Fruit fly (Drosophila melanogaster) whole organism, embryonic: ENCODE data around the gene CG8851.

ENCODE experiments used
- Asciz ChIP-seq: fragments of 200-800 bp; sonication (Bioruptor generic); optimal IDR thresholded peaks from 2 replicates; lab custom pipeline; 2017; ENCODE audit warnings: missing biosample characterization, mild to moderate bottlenecking, missing genetic modification characterization, missing genetic modification reagents
- B-H1 ChIP-seq: fragments of 200-800 bp; sonication (Bioruptor generic); IDR thresholded peaks from 3 replicates; pipeline ENCODE4 v1.3.6; 2022; ENCODE audit warnings: missing biosample characterization, missing genetic modification characterization
- B-H2 ChIP-seq: fragments of 200-800 bp; sonication (Bioruptor generic); optimal IDR thresholded peaks from 2 replicates; lab custom pipeline; 2018; ENCODE audit warnings: missing biosample characterization, mild to moderate bottlenecking, missing genetic modification characterization
- Bgb ChIP-seq: fragments of 200-800 bp; sonication (Bioruptor generic); IDR thresholded peaks from 2 replicates; pipeline ENCODE4 v1.3.6; 2022; ENCODE audit warnings: missing biosample characterization, missing genetic modification characterization; ENCODE audit not compliant: partially characterized antibody
- CG1024 ChIP-seq: fragments of 200-800 bp; sonication (Bioruptor generic); IDR thresholded peaks from 2 replicates; pipeline ENCODE4 v1.3.6; 2022; ENCODE audit warnings: missing biosample characterization, missing genetic modification characterization
- CG11695 ChIP-seq: fragments of 200-800 bp; sonication (Bioruptor generic); IDR thresholded peaks from 3 replicates; pipeline ENCODE4 v1.3.6; 2022; ENCODE audit warnings: missing biosample characterization, missing genetic modification characterization
- CG11723 ChIP-seq: fragments of 200-800 bp; sonication (Bioruptor generic); optimal IDR thresholded peaks from 2 replicates; lab custom pipeline; 2017; ENCODE audit warnings: missing biosample characterization, mild to moderate bottlenecking, missing genetic modification characterization
- CG1529 ChIP-seq: fragments of 200-800 bp; sonication (Bioruptor generic); optimal IDR thresholded peaks from 3 replicates; lab custom pipeline; 2018; ENCODE audit warnings: missing biosample characterization, missing genetic modification characterization
- CG15514 ChIP-seq: fragments of 200-800 bp; sonication (Bioruptor generic); optimal IDR thresholded peaks from 3 replicates; lab custom pipeline; 2017; ENCODE audit warnings: missing biosample characterization, missing genetic modification characterization, mild to moderate bottlenecking, moderate library complexity, missing genetic modification reagents
- CG1647 ChIP-seq: fragments of 200-800 bp; sonication (Bioruptor generic); optimal IDR thresholded peaks from 3 replicates; lab custom pipeline; 2016; ENCODE audit warnings: missing biosample characterization, missing genetic modification characterization
- CG17328 ChIP-seq: fragments of 200-800 bp; sonication (Bioruptor generic); IDR thresholded peaks from 2 replicates; pipeline ENCODE4 v1.3.6; 2022; ENCODE audit warnings: missing biosample characterization, missing genetic modification characterization
- CG17359 ChIP-seq: fragments of 200-800 bp; sonication (Bioruptor generic); optimal IDR thresholded peaks from 3 replicates; lab custom pipeline; 2018; ENCODE audit warnings: missing biosample characterization, mild to moderate bottlenecking, missing genetic modification characterization, moderate library complexity
- CG17802 ChIP-seq: fragments of 200-800 bp; sonication (Bioruptor generic); optimal IDR thresholded peaks from 2 replicates; lab custom pipeline; 2018; ENCODE audit warnings: missing biosample characterization, mild to moderate bottlenecking, missing genetic modification characterization, moderate library complexity
- CG18619 ChIP-seq: fragments of 200-800 bp; sonication (Bioruptor generic); optimal IDR thresholded peaks from 3 replicates; lab custom pipeline; 2017; ENCODE audit warnings: missing biosample characterization, mild to moderate bottlenecking, missing genetic modification characterization
- CG30431 ChIP-seq: fragments of 200-800 bp; sonication (Bioruptor generic); optimal IDR thresholded peaks from 2 replicates; lab custom pipeline; 2017; ENCODE audit warnings: missing biosample characterization, missing genetic modification characterization
- CG32772 ChIP-seq: fragments of 200-800 bp; sonication (Bioruptor generic); IDR thresholded peaks from 2 replicates; pipeline ENCODE4 v1.3.6; 2022; ENCODE audit warnings: missing biosample characterization, missing genetic modification characterization
- CG4707 ChIP-seq: fragments of 200-800 bp; sonication (Bioruptor generic); optimal IDR thresholded peaks from 2 replicates; lab custom pipeline; 2018; ENCODE audit warnings: missing biosample characterization, mild to moderate bottlenecking, missing genetic modification characterization, moderate library complexity
- CG5245 ChIP-seq: fragments of 200-800 bp; sonication (Bioruptor generic); optimal IDR thresholded peaks from 3 replicates; lab custom pipeline; 2016; ENCODE audit warnings: missing biosample characterization, missing genetic modification characterization
- CG6791 ChIP-seq: fragments of 200-800 bp; sonication (Bioruptor generic); IDR thresholded peaks from 3 replicates; pipeline ENCODE4 v1.3.6; 2022; ENCODE audit warnings: missing biosample characterization, missing genetic modification characterization; ENCODE audit not compliant: partially characterized antibody
- CG6854 ChIP-seq: fragments of 200-800 bp; sonication (Bioruptor generic); optimal IDR thresholded peaks from 3 replicates; lab custom pipeline; 2017; ENCODE audit warnings: missing biosample characterization, mild to moderate bottlenecking, missing genetic modification characterization
- CG9609 ChIP-seq: fragments of 200-800 bp; sonication (Bioruptor generic); optimal IDR thresholded peaks from 3 replicates; lab custom pipeline; 2016; ENCODE audit warnings: missing biosample characterization, missing genetic modification characterization
- CG9817 ChIP-seq: fragments of 200-800 bp; sonication (Bioruptor generic); optimal IDR thresholded peaks from 2 replicates; lab custom pipeline; 2018; ENCODE audit warnings: missing biosample characterization, mild to moderate bottlenecking, missing genetic modification characterization, moderate library complexity
- CTCF ChIP-seq: fragments of 200-800 bp; sonication (Bioruptor generic); optimal IDR thresholded peaks from 2 replicates; lab custom pipeline; 2017; ENCODE audit warnings: missing biosample characterization, mild to moderate bottlenecking, missing genetic modification characterization, moderate library complexity
- CkIIα-i1 ChIP-seq: fragments of 200-800 bp; sonication (Bioruptor generic); IDR thresholded peaks from 2 replicates; pipeline ENCODE4 v1.3.6; 2022; ENCODE audit warnings: missing biosample characterization, missing genetic modification characterization
- HLH3B ChIP-seq: fragments of 200-800 bp; sonication (Bioruptor generic); IDR thresholded peaks from 2 replicates; pipeline ENCODE4 v1.3.6; 2022; ENCODE audit warnings: missing biosample characterization, missing genetic modification characterization
- HLH4C ChIP-seq: fragments of 200-800 bp; sonication (Bioruptor generic); IDR thresholded peaks from 3 replicates; pipeline ENCODE4 v1.3.6; 2022; ENCODE audit warnings: missing biosample characterization, missing genetic modification characterization; ENCODE audit not compliant: partially characterized antibody
- Side ChIP-seq: fragments of 200-800 bp; sonication (Bioruptor generic); optimal IDR thresholded peaks from 2 replicates; lab custom pipeline; 2016; ENCODE audit warnings: missing biosample characterization, missing genetic modification characterization
- Sox102F ChIP-seq: fragments of 200-800 bp; sonication (Bioruptor generic); optimal IDR thresholded peaks from 2 replicates; lab custom pipeline; 2018; ENCODE audit warnings: missing biosample characterization, mild to moderate bottlenecking, missing genetic modification characterization, moderate library complexity
- ab ChIP-seq: fragments of 200-800 bp; sonication (Bioruptor generic); optimal IDR thresholded peaks from 2 replicates; lab custom pipeline; 2016; ENCODE audit warnings: missing biosample characterization, missing genetic modification characterization
- amos ChIP-seq: fragments of 200-800 bp; sonication (Bioruptor generic); IDR thresholded peaks from 2 replicates; pipeline ENCODE4 v1.3.6; 2022; ENCODE audit warnings: missing biosample characterization, missing genetic modification characterization; ENCODE audit not compliant: partially characterized antibody
- ash1 ChIP-seq: fragments of 200-800 bp; sonication (Bioruptor generic); optimal IDR thresholded peaks from 2 replicates; lab custom pipeline; 2018; ENCODE audit warnings: missing biosample characterization, mild to moderate bottlenecking, missing genetic modification characterization
- cas ChIP-seq: fragments of 200-800 bp; sonication (Bioruptor generic); IDR thresholded peaks from 2 replicates; pipeline ENCODE4 v1.3.6; 2022; ENCODE audit warnings: missing biosample characterization, missing genetic modification characterization
- cg ChIP-seq: fragments of 200-800 bp; sonication (Bioruptor generic); optimal IDR thresholded peaks from 3 replicates; lab custom pipeline; 2019; ENCODE audit warnings: missing biosample characterization, mild to moderate bottlenecking, missing genetic modification characterization, moderate library complexity
- chif ChIP-seq, 2 experiments: fragments of 200-800 bp; sonication (Bioruptor generic); optimal IDR thresholded peaks; 3 replicates each; lab custom pipeline; 2016; ENCODE audit warnings: missing biosample characterization in 2 of 2, missing genetic modification characterization in 2 of 2
- crp ChIP-seq, 2 experiments: fragments of 200-800 bp; sonication (Bioruptor generic); optimal IDR thresholded peaks; 2 replicates in 1 of 2; 3 replicates in 1 of 2; lab custom pipeline; 2017; ENCODE audit warnings: missing biosample characterization in 2 of 2, missing genetic modification characterization in 2 of 2, mild to moderate bottlenecking in 1 of 2, moderate library complexity in 1 of 2
- eve ChIP-seq, 2 experiments: fragments of >200 bp; optimal IDR thresholded peaks; 2 replicates each; lab custom pipeline; 2017; ENCODE audit warnings: missing biosample characterization in 2 of 2, missing genetic modification characterization in 2 of 2
- fd102C ChIP-seq: fragments of 200-800 bp; sonication (Bioruptor generic); optimal IDR thresholded peaks from 2 replicates; lab custom pipeline; 2018; ENCODE audit warnings: missing biosample characterization, mild to moderate bottlenecking, missing genetic modification characterization, moderate library complexity
- fd3F ChIP-seq: fragments of 200-800 bp; sonication (Bioruptor generic); optimal IDR thresholded peaks from 2 replicates; lab custom pipeline; 2018; ENCODE audit warnings: missing biosample characterization, mild to moderate bottlenecking, missing genetic modification characterization, moderate library complexity
- fru ChIP-seq: fragments of >200 bp; optimal IDR thresholded peaks from 2 replicates; lab custom pipeline; 2017
- gfzf ChIP-seq: fragments of 200-800 bp; sonication (Bioruptor generic); optimal IDR thresholded peaks from 2 replicates; lab custom pipeline; 2016; ENCODE audit warnings: missing biosample characterization, mild to moderate bottlenecking, missing genetic modification characterization, moderate library complexity
- gt ChIP-seq: fragments of 200-800 bp; sonication (Bioruptor generic); IDR thresholded peaks from 2 replicates; pipeline ENCODE4 v1.3.6; 2022; ENCODE audit warnings: missing biosample characterization, missing genetic modification characterization
- ind ChIP-seq: fragments of 200-800 bp; sonication (Bioruptor generic); optimal IDR thresholded peaks from 3 replicates; lab custom pipeline; 2016; ENCODE audit warnings: missing biosample characterization, missing genetic modification characterization
- klu ChIP-seq: fragments of 200-800 bp; sonication (Bioruptor generic); IDR thresholded peaks from 2 replicates; pipeline ENCODE4 v1.3.6; 2022; ENCODE audit warnings: missing biosample characterization, missing genetic modification characterization
- lola ChIP-seq, 3 experiments: fragments of >200 bp in 2 of 3; fragments of 200-800 bp in 1 of 3; sonication (Bioruptor generic) in 1 of 3; optimal IDR thresholded peaks; 2 replicates each; lab custom pipeline; 2017 to 2019; ENCODE audit warnings: missing biosample characterization in 3 of 3, missing genetic modification characterization in 3 of 3, mild to moderate bottlenecking in 1 of 3, moderate library complexity in 1 of 3
- pb ChIP-seq: fragments of 200-800 bp; sonication (Bioruptor generic); optimal IDR thresholded peaks from 3 replicates; lab custom pipeline; 2016; ENCODE audit warnings: missing biosample characterization, missing genetic modification characterization
- pfk ChIP-seq: fragments of 200-800 bp; sonication (Bioruptor generic); optimal IDR thresholded peaks from 2 replicates; lab custom pipeline; 2018; ENCODE audit warnings: missing biosample characterization, mild to moderate bottlenecking, missing genetic modification characterization, moderate library complexity
- sob ChIP-seq: fragments of 200-800 bp; sonication (Bioruptor generic); IDR thresholded peaks from 2 replicates; pipeline ENCODE4 v1.3.6; 2022; ENCODE audit warnings: missing biosample characterization, missing genetic modification characterization
- ssp ChIP-seq: fragments of 200-800 bp; sonication (Bioruptor generic); IDR thresholded peaks from 2 replicates; pipeline ENCODE4 v1.3.6; 2022; ENCODE audit warnings: missing biosample characterization, missing genetic modification characterization
- unpg ChIP-seq: fragments of 200-800 bp; sonication (Bioruptor generic); optimal IDR thresholded peaks from 3 replicates; lab custom pipeline; 2018; ENCODE audit warnings: missing biosample characterization, mild to moderate bottlenecking, missing genetic modification characterization, moderate library complexity
- wor ChIP-seq: fragments of 200-800 bp; sonication (Bioruptor generic); IDR thresholded peaks from 2 replicates; pipeline ENCODE4 v1.3.6; 2022; ENCODE audit warnings: missing biosample characterization, missing genetic modification characterization

The CG8851 gene

dm6 chr2L:3534227-3534842 is 14.9 kb downstream of the CG8851 start (continued):
- TF ChIP-seq gfzf (no peak), B-H2 (GFP tag; lab: Kevin White, UChicago) (no peak), Side (GFP tag; lab: Kevin White, UChicago) (peak; percentile 29), HLH4C (no peak), Asciz (peak; percentile 49), eve (GFP tag; optimal IDR thresholded peaks at IDR 0.05; lab: Kevin White, UChicago) (no peak), ash1 (GFP tag; lab: Kevin White, UChicago) (no peak), CG15514 (no peak), CG30431 (GFP tag; lab: Kevin White, UChicago) (peak; percentile 11), unpg (peak; percentile 69), CG6791 (GFP tag; lab: Robert Waterston, UW) (no peak), klu (GFP tag; lab: Robert Waterston, UW) (0 out of 2 replicates have a peak, but pooled peaks have one; percentile 40), CG11695 (GFP tag; lab: Robert Waterston, UW) (0 out of 3 replicates have a peak, but pooled peaks have one; percentile 37), sob (GFP tag; lab: Robert Waterston, UW) (peak; percentile 77), CG1024 (peak; percentile 59), CG17359 (tag; lab: Kevin White, UChicago) (peak; percentile 64), CTCF (GFP tag; lab: Kevin White, UChicago) (no peak), B-H1 (GFP tag; lab: Robert Waterston, UW) (no peak; the same call in 2 of the 3 replicates), cg (GFP tag; lab: Kevin White, UChicago) (no peak), wor (GFP tag; lab: Robert Waterston, UW) (0 out of 2 replicates have a peak, but pooled peaks have one; percentile 26), CkIIα-i1 (GFP tag; lab: Robert Waterston, UW) (no peak), HLH3B (peak; percentile 66), cas (GFP tag; lab: Robert Waterston, UW) (no peak), fd3F (GFP tag; lab: Kevin White, UChicago) (peak; percentile 14), pfk (GFP tag; lab: Kevin White, UChicago) (no peak), CG9817 (peak; percentile 33), CG6854 (no peak), crp (GFP tag; optimal IDR thresholded peaks at IDR 0.05; lab: Kevin White, UChicago) (no peak), Sox102F (peak; percentile 75), pb (GFP tag; lab: Kevin White, UChicago) (peak; percentile 67), CG18619 (GFP tag; lab: Kevin White, UChicago) (no peak), CG17328 (peak; percentile 65; the same call in 1 of the 2 replicates), CG32772 (GFP tag; lab: Robert Waterston, UW) (peak; percentile 47; the same call in 1 of the 2 replicates), lola (GFP tag; optimal IDR thresholded peaks at IDR 0.05; lab: Kevin White, UChicago) (peak in 1 of 3 experiments; percentile 47), gt (no peak), chif (GFP tag; optimal IDR thresholded peaks at IDR 0.05; lab: Kevin White, UChicago) (peak in 1 of 2 experiments; percentile 47), Bgb (GFP tag; lab: Robert Waterston, UW) (no peak), CG5245 (peak; percentile 29), CG4707 (GFP tag; lab: Kevin White, UChicago) (peak; percentile 14), CG17802 (no peak), ind (GFP tag; lab: Kevin White, UChicago) (peak; percentile 47), ab (no peak), CG11723 (GFP tag; lab: Kevin White, UChicago) (no peak), amos (GFP tag; lab: Robert Waterston, UW) (no peak), fd102C (GFP tag; lab: Kevin White, UChicago) (no peak), CG1647 (GFP tag; lab: Kevin White, UChicago) (no peak), ssp (GFP tag; lab: Robert Waterston, UW) (0 out of 2 replicates have a peak, but pooled peaks have one; percentile 6), CG9609 (GFP tag; lab: Kevin White, UChicago) (peak; percentile 14), fru (lab: Kevin White, UChicago) (no peak), CG1529 (peak; percentile 41)
